Worm (Caenorhabditis elegans) whole organism, L3 larva: ENCODE results near the gene Y66C5A.2.
A peak's percentile ranks its signal among the peaks of the same experiment; 100 is the strongest.

Experiments used
- R02D3.7 ChIP-seq: fragments of 150-350 bp; optimal IDR thresholded peaks from 2 replicates; lab custom pipeline; 2014; ENCODE audit warnings: missing biosample characterization, missing genetic modification characterization
- ZK546.5 ChIP-seq: sonication (generic microtip); optimal IDR thresholded peaks from 2 replicates; lab custom pipeline; 2017; ENCODE audit warnings: missing biosample characterization, missing genetic modification characterization
- aly-2 ChIP-seq: fragments of 150-350 bp; optimal IDR thresholded peaks from 2 replicates; lab custom pipeline; 2014; ENCODE audit warnings: missing biosample characterization, missing genetic modification characterization
- ama-1 ChIP-seq: fragments of 150-350 bp; optimal IDR thresholded peaks from 2 replicates; lab custom pipeline; 2018
- ceh-16 ChIP-seq: sonication (generic microtip); optimal IDR thresholded peaks from 2 replicates; lab custom pipeline; 2017; ENCODE audit warnings: missing biosample characterization, missing genetic modification characterization
- daf-12 ChIP-seq: fragments of 150-350 bp; optimal IDR thresholded peaks from 2 replicates; lab custom pipeline; 2014; ENCODE audit warnings: missing biosample characterization, missing genetic modification reagents, missing genetic modification characterization
- egl-5 ChIP-seq: fragments of 150-350 bp; optimal IDR thresholded peaks from 2 replicates; lab custom pipeline; 2017; ENCODE audit warnings: missing biosample characterization, missing genetic modification reagents, missing genetic modification characterization, inconsistent platforms
- elt-1 ChIP-seq: fragments of 150-350 bp; optimal IDR thresholded peaks from 2 replicates; lab custom pipeline; 2014; ENCODE audit warnings: missing biosample characterization, missing genetic modification characterization
- elt-2 ChIP-seq: sonication (generic microtip); optimal IDR thresholded peaks from 2 replicates; lab custom pipeline; 2016; ENCODE audit warnings: missing genetic modification reagents, mild to moderate bottlenecking, missing genetic modification characterization, missing compliant biosample characterization
- elt-3 ChIP-seq, 3 experiments: fragments of 150-350 bp in 1 of 3; sonication (generic microtip) in 2 of 3; optimal IDR thresholded peaks; 2 replicates in 2 of 3; 4 replicates in 1 of 3; lab custom pipeline; 2014 to 2017; ENCODE audit warnings: missing biosample characterization in 3 of 3, missing genetic modification characterization in 3 of 3
- eor-1 ChIP-seq, 2 experiments: fragments of 150-350 bp; optimal IDR thresholded peaks; 2 replicates each; lab custom pipeline; 2014 to 2018; ENCODE audit warnings: missing biosample characterization in 2 of 2, missing genetic modification characterization in 2 of 2
- fkh-10 ChIP-seq: sonication (generic microtip); optimal IDR thresholded peaks from 2 replicates; lab custom pipeline; 2017; ENCODE audit warnings: missing biosample characterization, missing genetic modification reagents, missing genetic modification characterization
- fkh-2 ChIP-seq: fragments of 150-350 bp; optimal IDR thresholded peaks from 2 replicates; lab custom pipeline; 2014; ENCODE audit warnings: missing biosample characterization, missing genetic modification reagents, missing genetic modification characterization
- hmg-11 ChIP-seq: sonication (generic microtip); optimal IDR thresholded peaks from 2 replicates; lab custom pipeline; 2016; ENCODE audit warnings: missing genetic modification characterization, missing compliant biosample characterization
- lin-39 ChIP-seq: fragments of 150-350 bp; optimal IDR thresholded peaks from 2 replicates; lab custom pipeline; 2018; ENCODE audit warnings: missing biosample characterization, missing genetic modification reagents, missing genetic modification characterization
- lsy-12 ChIP-seq: sonication (generic microtip); optimal IDR thresholded peaks from 2 replicates; lab custom pipeline; 2016; ENCODE audit warnings: mild to moderate bottlenecking, missing genetic modification characterization, missing compliant biosample characterization
- mdl-1 ChIP-seq: fragments of 150-350 bp; optimal IDR thresholded peaks from 2 replicates; lab custom pipeline; 2014; ENCODE audit warnings: missing biosample characterization, missing genetic modification characterization
- mml-1 ChIP-seq: fragments of 150-350 bp; sonication (generic microtip); optimal IDR thresholded peaks from 3 replicates; lab custom pipeline; 2014; ENCODE audit warnings: missing biosample characterization, missing genetic modification characterization
- nfya-1 ChIP-seq: sonication (generic microtip); optimal IDR thresholded peaks from 2 replicates; lab custom pipeline; 2017; ENCODE audit warnings: missing genetic modification characterization, mild to moderate bottlenecking, missing compliant biosample characterization, antibody characterized with exemption, moderate library complexity; ENCODE audit not compliant: insufficient read depth
- nhr-12 ChIP-seq: fragments of 150-350 bp; optimal IDR thresholded peaks from 2 replicates; lab custom pipeline; 2014; ENCODE audit warnings: missing biosample characterization, missing genetic modification characterization
- nhr-25 ChIP-seq: sonication (generic microtip); optimal IDR thresholded peaks from 2 replicates; lab custom pipeline; 2017; ENCODE audit warnings: missing biosample characterization, missing genetic modification characterization
- nhr-43 ChIP-seq: sonication (generic microtip); optimal IDR thresholded peaks from 2 replicates; lab custom pipeline; 2016; ENCODE audit warnings: mild to moderate bottlenecking, missing genetic modification characterization, missing compliant biosample characterization; ENCODE audit not compliant: poor library complexity, severe bottlenecking
- nhr-67 ChIP-seq: fragments of 150-350 bp; optimal IDR thresholded peaks from 2 replicates; lab custom pipeline; 2014; ENCODE audit warnings: missing biosample characterization, missing genetic modification characterization
- nhr-76 ChIP-seq: fragments of 150-350 bp; sonication (generic microtip); optimal IDR thresholded peaks from 5 replicates; lab custom pipeline; 2014; ENCODE audit warnings: missing biosample characterization, missing genetic modification characterization
- pha-4 ChIP-seq: fragments of 150-350 bp; optimal IDR thresholded peaks from 2 replicates; lab custom pipeline; 2014; ENCODE audit warnings: missing biosample characterization, missing genetic modification reagents, missing genetic modification characterization
- sea-2 ChIP-seq: fragments of 150-350 bp; sonication (generic microtip); optimal IDR thresholded peaks from 4 replicates; lab custom pipeline; 2014; ENCODE audit warnings: missing biosample characterization, missing genetic modification reagents, missing genetic modification characterization
- skn-1 ChIP-seq: fragments of 150-350 bp; optimal IDR thresholded peaks from 2 replicates; lab custom pipeline; 2014; ENCODE audit warnings: missing biosample characterization, missing genetic modification characterization
- unc-39 ChIP-seq: sonication (generic microtip); optimal IDR thresholded peaks from 4 replicates; lab custom pipeline; 2017; ENCODE audit warnings: missing biosample characterization, missing genetic modification characterization
- zag-1 ChIP-seq: fragments of 150-350 bp; optimal IDR thresholded peaks from 2 replicates; lab custom pipeline; 2014; ENCODE audit warnings: missing biosample characterization, missing genetic modification characterization
- ztf-11 ChIP-seq: fragments of 150-350 bp; optimal IDR thresholded peaks from 2 replicates; lab custom pipeline; 2014; ENCODE audit warnings: missing biosample characterization, missing genetic modification characterization
- ztf-4 ChIP-seq: fragments of 150-350 bp; optimal IDR thresholded peaks from 2 replicates; lab custom pipeline; 2014; ENCODE audit warnings: missing biosample characterization, missing genetic modification characterization

The Y66C5A.2 gene

DNA sequence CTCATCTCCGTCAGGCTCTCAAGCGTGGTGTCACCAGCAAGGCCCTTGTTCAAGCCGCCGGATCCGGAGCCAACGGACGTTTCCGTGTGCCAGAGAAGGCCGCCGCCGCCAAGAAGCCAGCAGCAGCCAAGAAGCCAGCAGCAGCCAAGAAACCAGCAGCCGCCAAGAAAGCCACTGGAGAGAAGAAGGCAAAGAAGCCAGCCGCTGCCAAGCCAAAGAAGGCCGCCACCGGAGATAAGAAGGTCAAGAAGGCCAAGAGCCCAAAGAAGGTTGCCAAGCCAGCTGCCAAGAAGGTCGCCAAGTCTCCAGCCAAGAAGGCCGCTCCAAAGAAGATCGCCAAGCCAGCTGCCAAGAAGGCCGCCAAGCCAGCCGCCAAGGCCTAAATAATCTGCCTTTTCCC is 30.0 kb downstream of the Y66C5A.2 start:
- TF ChIP-seq nhr-67 (tag; lab: Kevin White, UChicago) = no peak
- no peak for TF ChIP-seq egl-5 (tag; lab: Kevin White, UChicago)
- TF ChIP-seq lin-39 (tag; lab: Kevin White, UChicago) = no peak
- TF ChIP-seq ztf-4 = no peak
- TF ChIP-seq pha-4 (tag; lab: Kevin White, UChicago) = no peak
- TF ChIP-seq mml-1 (tag; lab: Kevin White, UChicago) = no peak
- no peak for TF ChIP-seq elt-2 (tag; lab: Kevin White, UChicago)
- no peak for TF ChIP-seq nhr-76 (tag; lab: Kevin White, UChicago)
- no peak for TF ChIP-seq sea-2 (GFP tag; lab: Kevin White, UChicago)

DNA sequence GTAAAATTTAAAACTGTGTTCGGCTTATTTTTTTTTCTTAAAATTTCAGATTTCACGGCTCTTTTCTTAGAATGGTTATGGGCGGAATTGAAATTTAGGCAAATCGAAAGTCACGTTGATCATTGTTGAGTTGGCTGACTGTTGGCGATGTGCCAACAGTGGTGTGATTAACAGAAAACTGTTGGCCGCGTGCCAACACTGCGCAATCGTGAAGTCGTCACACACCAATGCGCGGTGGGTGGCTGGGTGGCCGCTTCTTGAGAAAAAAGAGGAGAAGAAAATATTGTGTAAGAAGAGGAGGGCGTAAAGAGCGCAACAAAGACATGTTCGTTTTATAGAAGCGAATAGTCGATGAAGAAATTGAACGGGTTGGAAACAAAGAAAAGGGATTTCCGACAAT is 30.6 kb downstream of the Y66C5A.2 start:
- TF ChIP-seq elt-1 (tag; lab: Kevin White, UChicago) (peak; percentile 39), unc-39 (no peak), ama-1 (peak; percentile 63), nhr-25 (tag; lab: Kevin White, UChicago) (peak; percentile 5), nfya-1 (tag; lab: Kevin White, UChicago) (peak; percentile 31), daf-12 (no peak), hmg-11 (peak; percentile 41), pha-4 (tag; lab: Kevin White, UChicago) (peak; percentile 18), lin-39 (tag; lab: Kevin White, UChicago) (peak; percentile 7)

- TF ChIP-seq aly-2 (tag; lab: Kevin White, UChicago) = no peak
- no peak for TF ChIP-seq lsy-12
- TF ChIP-seq eor-1 (tag; optimal IDR thresholded peaks at IDR 0.05; lab: Kevin White, UChicago) = no peak
- no peak for TF ChIP-seq ceh-16 (tag; lab: Kevin White, UChicago)
- no peak for TF ChIP-seq pha-4 (tag; lab: Kevin White, UChicago)
- TF ChIP-seq skn-1 = no peak
- no peak for TF ChIP-seq nhr-12
- TF ChIP-seq ama-1 = no peak
- TF ChIP-seq zag-1 (tag; lab: Kevin White, UChicago) = no peak
- TF ChIP-seq fkh-2 = no peak
Observed at ce11 chrX:14492441-14492840, 31.9 kb downstream of the Y66C5A.2 start.

DNA sequence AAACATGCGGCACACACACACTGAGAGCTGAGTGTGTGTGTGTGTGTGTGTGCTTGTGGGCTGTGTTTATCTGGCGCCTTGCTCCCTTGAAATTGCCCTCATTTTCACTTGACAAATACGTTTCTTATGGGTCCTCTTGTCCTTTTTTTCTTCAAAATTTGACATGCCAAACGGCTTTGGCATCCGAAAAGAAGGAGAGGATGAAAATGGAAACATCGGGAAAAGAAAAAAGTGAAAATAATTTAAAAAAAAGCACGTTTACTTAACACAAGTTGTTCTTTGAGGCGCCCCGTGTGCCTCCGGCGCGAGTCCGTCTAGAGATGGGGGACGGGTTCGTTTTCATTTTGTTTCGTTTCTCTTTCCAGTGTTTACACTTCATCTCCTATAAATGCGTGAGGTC is 34.6 kb downstream of the Y66C5A.2 start:
- TF ChIP-seq nhr-67 (tag; lab: Kevin White, UChicago) = no peak
- TF ChIP-seq pha-4 (tag; lab: Kevin White, UChicago) = peak; percentile 41
- peak; percentile 9 for TF ChIP-seq nfya-1 (tag; lab: Kevin White, UChicago)
- peak; percentile 61 for TF ChIP-seq lin-39 (tag; lab: Kevin White, UChicago)
- no peak for TF ChIP-seq R02D3.7 (tag; lab: Kevin White, UChicago)

DNA sequence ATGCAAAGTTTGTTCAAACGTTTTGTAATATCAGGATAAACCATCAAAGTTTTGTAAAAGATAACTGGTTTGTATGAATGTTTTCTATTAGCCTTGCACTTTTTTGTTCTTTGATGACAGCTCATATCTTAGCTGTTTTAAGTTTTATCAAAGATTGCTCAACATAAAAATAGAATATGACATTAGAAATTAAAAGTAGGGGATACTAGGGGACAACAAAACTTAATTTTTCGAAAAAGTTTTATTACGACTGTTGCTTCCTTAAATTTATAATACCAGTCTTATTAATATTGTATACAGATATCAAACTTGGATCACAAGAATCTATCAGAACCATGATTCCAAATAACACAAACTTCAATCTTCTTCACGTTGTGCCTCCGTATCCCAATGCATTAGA is 35.3 kb downstream of the Y66C5A.2 start, which contains the start of gene ztf-14:
TSS of gene ztf-14 (plus strand) at position 301 of the 400 bp plus-strand sequence.
- TF ChIP-seq lin-39 (tag; lab: Kevin White, UChicago) (no peak), zag-1 (tag; lab: Kevin White, UChicago) (no peak), mdl-1 (tag; lab: Kevin White, UChicago) (no peak), nfya-1 (tag; lab: Kevin White, UChicago) (no peak)

- TF ChIP-seq elt-3 (tag; optimal IDR thresholded peaks at IDR 0.05; lab: Kevin White, UChicago) (no peak), fkh-10 (no peak), egl-5 (tag; lab: Kevin White, UChicago) (peak; percentile 81)
Observed at ce11 chrX:14496545-14496944, 36.0 kb downstream of the Y66C5A.2 start.

DNA sequence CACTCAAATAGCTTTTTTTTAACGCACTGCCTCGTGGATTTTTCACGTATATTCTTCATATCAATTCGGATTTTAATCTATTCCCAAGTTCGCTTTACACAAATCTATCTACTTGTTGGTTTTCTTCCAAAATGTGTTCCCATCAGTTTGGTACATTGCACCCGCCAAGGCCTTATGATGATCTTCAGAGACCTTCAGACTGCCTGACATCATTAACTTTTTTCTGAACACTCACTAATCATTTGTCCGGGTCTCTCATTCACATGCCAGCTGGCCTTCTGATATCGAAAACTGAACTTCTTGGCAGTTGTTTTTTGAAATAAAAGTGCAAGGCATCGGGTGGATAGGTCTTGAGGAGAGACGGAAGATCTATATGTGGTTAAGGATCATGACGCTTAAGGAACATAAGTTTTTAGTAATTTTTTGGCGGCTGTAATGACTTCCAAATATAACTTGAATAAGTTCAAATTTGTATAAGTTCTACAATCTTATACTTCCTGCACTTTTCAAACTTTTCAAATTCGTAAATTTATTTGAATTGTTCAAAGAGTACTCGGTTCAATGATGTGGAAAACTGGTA is 39.4 kb downstream of the Y66C5A.2 start:
- TF ChIP-seq ztf-11 (tag; lab: Kevin White, UChicago) = no peak
- TF ChIP-seq nhr-43 (tag; lab: Kevin White, UChicago) = peak; percentile 5
- TF ChIP-seq nhr-25 (tag; lab: Kevin White, UChicago) = peak; percentile 53
- TF ChIP-seq lin-39 (tag; lab: Kevin White, UChicago) = no peak
- no peak for TF ChIP-seq fkh-10
- TF ChIP-seq nhr-76 (tag; lab: Kevin White, UChicago) = no peak
- no peak for TF ChIP-seq ZK546.5 (tag; lab: Kevin White, UChicago)
- no peak for TF ChIP-seq pha-4 (tag; lab: Kevin White, UChicago)
- no peak for TF ChIP-seq R02D3.7 (tag; lab: Kevin White, UChicago)
